Fruit fly (Drosophila melanogaster): ENCODE data around the gene BuGZ.
A peak's percentile ranks its signal among the peaks of the same experiment; 100 is the strongest.

BuGZ gene

DNA sequence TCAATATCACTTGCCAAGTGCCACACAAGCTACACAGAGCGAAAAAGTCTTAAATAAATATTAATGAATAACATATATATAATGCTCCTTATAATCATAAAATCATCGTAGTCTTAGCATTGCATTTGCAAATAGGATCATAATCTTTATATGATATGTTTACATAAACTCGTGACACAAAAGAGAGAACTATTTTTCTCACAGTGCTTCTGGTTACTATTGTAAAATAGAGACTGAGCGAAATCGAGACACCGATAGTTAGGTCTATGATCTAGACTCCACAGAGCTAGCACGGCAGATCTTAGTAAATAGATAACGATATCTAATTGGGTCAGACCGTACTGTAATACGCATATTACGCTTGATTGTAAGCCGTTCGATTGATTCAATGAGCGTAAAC, 33.5 kb upstream of the BuGZ start (continued):
- TF ChIP-seq pdm3 (GFP tag; optimal IDR thresholded peaks at IDR 0.05) (peak; percentile 27), CG6163 (GFP tag; IDR thresholded peaks at IDR 0.05) (peak; percentile 82), eg (GFP tag; IDR thresholded peaks at IDR 0.05) (peak; percentile 70), CG6808 (GFP tag; optimal IDR thresholded peaks at IDR 0.05) (no peak), OdsH (GFP tag; optimal IDR thresholded peaks at IDR 0.05) (peak; percentile 45), Eip75B (GFP tag; optimal IDR thresholded peaks at IDR 0.05) (no peak), CG6276 (GFP tag; optimal IDR thresholded peaks at IDR 0.05) (no peak)

DNA sequence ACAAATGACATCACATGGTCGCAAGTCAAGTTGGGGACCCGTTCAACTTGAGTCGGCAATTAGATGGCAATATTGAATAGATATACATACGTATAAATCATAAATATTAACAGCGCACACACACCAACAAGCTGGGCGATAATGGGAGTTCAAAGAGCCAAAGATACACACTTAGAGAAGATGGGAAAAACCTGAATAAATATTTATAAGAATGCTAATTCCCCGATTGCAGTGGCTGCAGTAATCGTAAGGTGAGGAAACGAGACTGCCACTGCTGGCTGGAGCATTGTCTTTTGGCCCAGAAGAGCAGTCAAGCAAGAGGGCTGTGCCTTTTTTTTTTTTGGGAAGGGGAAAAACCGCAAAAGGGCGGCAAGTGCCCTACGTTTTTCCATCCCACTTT, 33.0 kb upstream of the BuGZ start:
- TF ChIP-seq fkh (GFP tag; optimal IDR thresholded peaks at IDR 0.05) (peak; percentile 52), CG10669 (GFP tag; optimal IDR thresholded peaks at IDR 0.05) (no peak), CG4318 (GFP tag; optimal IDR thresholded peaks at IDR 0.05) (no peak), CG32006 (GFP tag; optimal IDR thresholded peaks at IDR 0.05) (no peak), CG6163 (GFP tag; IDR thresholded peaks at IDR 0.05) (no peak)

DNA sequence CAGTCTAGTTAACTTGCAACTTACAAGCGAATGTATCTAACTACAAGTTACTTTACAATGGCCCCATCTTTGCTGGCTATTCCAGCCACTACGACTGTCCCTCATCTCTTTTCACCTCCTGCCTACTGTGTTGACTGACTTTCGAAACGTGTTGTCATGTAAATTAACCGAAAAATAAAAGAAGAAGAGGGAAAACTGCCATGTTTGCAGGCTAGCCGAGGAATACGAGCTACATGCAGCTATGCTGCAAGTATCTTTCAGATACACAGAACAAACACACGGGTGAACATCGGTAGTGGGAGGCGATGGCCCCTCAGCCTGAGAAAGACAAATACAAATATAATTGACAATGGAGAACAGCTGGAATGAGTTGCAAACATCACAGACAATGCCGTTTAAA, 32.5 kb upstream of the BuGZ start:
- TF ChIP-seq CG7368 (GFP tag; optimal IDR thresholded peaks at IDR 0.05) (no peak), CG3032 (tag; optimal IDR thresholded peaks at IDR 0.05) (no peak), Eip78C (GFP tag) (peak; percentile 29), CG3919 (GFP tag; optimal IDR thresholded peaks at IDR 0.05) (no peak), Met (GFP tag; optimal IDR thresholded peaks at IDR 0.05) (no peak), OdsH (GFP tag; optimal IDR thresholded peaks at IDR 0.05) (no peak), Eip75B (GFP tag; optimal IDR thresholded peaks at IDR 0.05) (no peak), acj6 (GFP tag; optimal IDR thresholded peaks at IDR 0.05) (no peak), CG8632 (GFP tag; optimal IDR thresholded peaks at IDR 0.05) (no peak), ss (GFP tag; optimal IDR thresholded peaks at IDR 0.05) (no peak), Ets21C (GFP tag; optimal IDR thresholded peaks at IDR 0.05) (no peak), Smox (GFP tag; optimal IDR thresholded peaks at IDR 0.05) (no peak), fd85E (GFP tag; optimal IDR thresholded peaks at IDR 0.05) (no peak), CG8119 (GFP tag; IDR thresholded peaks at IDR 0.05) (0 out of 3 replicates have a peak, but pooled peaks have one; percentile 26), Hr4 (GFP tag; optimal IDR thresholded peaks at IDR 0.05) (no peak), CG15336 (GFP tag; IDR thresholded peaks at IDR 0.05) (no peak), CG11294 (GFP tag; IDR thresholded peaks at IDR 0.05) (no peak), Ets96B (tag; optimal IDR thresholded peaks at IDR 0.05) (no peak), fkh (GFP tag; optimal IDR thresholded peaks at IDR 0.05) (peak; percentile 39), spab (GFP tag; optimal IDR thresholded peaks at IDR 0.05) (no peak), dsx (GFP tag; optimal IDR thresholded peaks at IDR 0.05; ENCODE audit: poor library complexity, severe bottlenecking) (no peak), Hr39 (GFP tag; optimal IDR thresholded peaks at IDR 0.05) (no peak), CG6792 (GFP tag; optimal IDR thresholded peaks at IDR 0.05) (no peak)

DNA sequence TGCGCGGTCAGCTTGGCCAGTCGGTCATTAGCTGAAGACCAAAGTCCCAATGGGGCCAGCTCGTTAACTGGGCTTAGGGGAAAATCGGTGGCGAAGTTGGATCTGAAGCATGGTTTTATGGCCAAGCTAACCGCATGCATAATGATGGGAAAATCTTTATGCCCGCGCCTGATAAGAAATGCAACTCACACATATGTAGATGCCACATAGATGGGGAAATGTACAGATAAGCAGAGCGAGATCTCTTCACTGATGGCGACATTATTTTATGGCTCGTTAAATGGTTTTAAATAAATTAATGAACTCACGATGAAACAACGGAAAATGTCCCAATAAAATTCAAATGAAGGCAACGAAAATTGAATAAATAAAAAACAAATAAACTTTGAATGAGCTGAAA, 31.3 kb upstream of the BuGZ start:
- TF ChIP-seq Sox102F (GFP tag; optimal IDR thresholded peaks at IDR 0.05) (no peak), lz (GFP tag; optimal IDR thresholded peaks at IDR 0.05) (no peak), Hr4 (GFP tag; optimal IDR thresholded peaks at IDR 0.05) (no peak), CG4318 (GFP tag; optimal IDR thresholded peaks at IDR 0.05) (no peak), Blimp-1 (GFP tag; optimal IDR thresholded peaks at IDR 0.05) (no peak), CG3919 (GFP tag; optimal IDR thresholded peaks at IDR 0.05) (no peak), svp (GFP tag) (no peak), dac (GFP tag; optimal IDR thresholded peaks at IDR 0.05) (no peak), Hr38 (GFP tag; optimal IDR thresholded peaks at IDR 0.05) (no peak), CG1621 (tag; optimal IDR thresholded peaks at IDR 0.05) (no peak), Sox14 (GFP tag; optimal IDR thresholded peaks at IDR 0.05) (no peak), CG3032 (tag; optimal IDR thresholded peaks at IDR 0.05) (no peak), Gug (GFP tag; IDR thresholded peaks at IDR 0.05) (no peak), CG6854 (GFP tag; optimal IDR thresholded peaks at IDR 0.05) (no peak), Eip78C (GFP tag) (no peak), CG11294 (GFP tag; IDR thresholded peaks at IDR 0.05) (no peak), CG8119 (GFP tag; IDR thresholded peaks at IDR 0.05) (no peak), CG10631 (GFP tag; optimal IDR thresholded peaks at IDR 0.05) (no peak), Ets21C (GFP tag; optimal IDR thresholded peaks at IDR 0.05) (no peak), Lpt (GFP tag; optimal IDR thresholded peaks at IDR 0.05) (no peak)
